Worm (Caenorhabditis elegans): ENCODE measurements around the gene hrpa-1.

hrpa-1 gene

DNA sequence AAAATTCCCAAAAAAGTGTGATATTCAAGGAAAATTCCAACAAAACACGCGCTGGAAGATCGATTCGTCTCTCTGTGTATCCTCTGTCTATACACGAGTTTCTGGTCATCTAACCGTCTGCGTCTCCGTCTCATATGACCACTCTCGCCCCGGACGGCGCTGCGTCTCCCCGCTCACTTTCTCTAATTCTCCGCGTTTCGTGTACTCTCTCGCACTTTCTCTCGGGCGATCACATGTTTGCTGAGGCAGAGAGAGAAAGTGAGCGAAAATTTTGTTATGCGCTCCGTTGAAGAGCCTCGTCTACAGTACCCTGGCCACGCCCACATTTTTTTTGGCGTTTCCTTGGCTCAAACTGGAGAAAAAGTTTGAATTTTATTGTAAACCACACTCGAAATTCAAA, 45.9 kb upstream of the hrpa-1 start:
- peak; percentile 11 for TF ChIP-seq nhr-237 (tag; optimal IDR thresholded peaks at IDR 0.05)
- no peak for TF ChIP-seq C34B4.2 (tag; optimal IDR thresholded peaks at IDR 0.05)
- TF ChIP-seq ceh-88 (GFP tag; IDR thresholded peaks at IDR 0.05), result peak; percentile 84
- peak; percentile 41 for TF ChIP-seq mef-2 (tag; optimal IDR thresholded peaks at IDR 0.05)
- peak; percentile 92 for TF ChIP-seq rnt-1 (tag; optimal IDR thresholded peaks at IDR 0.05)
- no peak for TF ChIP-seq nhr-12 (tag; optimal IDR thresholded peaks at IDR 0.05)
- no peak for TF ChIP-seq ceh-90 (tag; optimal IDR thresholded peaks at IDR 0.05)
- no peak for TF ChIP-seq alr-1 (tag; optimal IDR thresholded peaks at IDR 0.05; ENCODE audit: borderline replicate concordance)
- no peak for TF ChIP-seq unc-130 (tag; optimal IDR thresholded peaks at IDR 0.05)
- peak; percentile 67 for TF ChIP-seq lin-15B (tag; optimal IDR thresholded peaks at IDR 0.05)
- TF ChIP-seq lin-13 (GFP tag; optimal IDR thresholded peaks at IDR 0.05), result peak; percentile 92
- peak; percentile 54 for TF ChIP-seq snpc-4 (tag; optimal IDR thresholded peaks at IDR 0.05)
- peak; percentile 97 for TF ChIP-seq nhr-47 (tag; optimal IDR thresholded peaks at IDR 0.05)
- no peak for TF ChIP-seq efl-3 (GFP tag; optimal IDR thresholded peaks at IDR 0.05)
- peak; percentile 90 for TF ChIP-seq fkh-10 (GFP tag; optimal IDR thresholded peaks at IDR 0.05)
- TF ChIP-seq sup-37 (GFP tag; optimal IDR thresholded peaks at IDR 0.05), result peak; percentile 28
- no peak for TF ChIP-seq tlp-1 (tag; optimal IDR thresholded peaks at IDR 0.05)
- TF ChIP-seq C04F5.9 (tag; optimal IDR thresholded peaks at IDR 0.05), result peak; percentile 66
- peak; percentile 97 for TF ChIP-seq snu-23 (GFP tag; optimal IDR thresholded peaks at IDR 0.05)
- peak; percentile 87 for TF ChIP-seq ceh-8 (GFP tag; optimal IDR thresholded peaks at IDR 0.05)
- peak; percentile 98 for TF ChIP-seq lin-14 (GFP tag; optimal IDR thresholded peaks at IDR 0.05)
- TF ChIP-seq ceh-82 (tag; optimal IDR thresholded peaks at IDR 0.05), result peak; percentile 49 to 92 (median 82)
- peak; percentile 95 for TF ChIP-seq nhr-20 (tag; optimal IDR thresholded peaks at IDR 0.05)
- peak; percentile 96 for TF ChIP-seq swsn-7 (tag; optimal IDR thresholded peaks at IDR 0.05)
- peak; percentile 93 for TF ChIP-seq xbp-1 (tag; optimal IDR thresholded peaks at IDR 0.05)
- TF ChIP-seq unc-86 (tag; optimal IDR thresholded peaks at IDR 0.05), result peak; percentile 97
- peak; percentile 92 for TF ChIP-seq mab-9 (GFP tag; IDR thresholded peaks at IDR 0.05)
- TF ChIP-seq elt-3 (tag; optimal IDR thresholded peaks at IDR 0.05), result peak in 2 of 6 experiments; percentile 48 to 57
- TF ChIP-seq nhr-77 (tag; optimal IDR thresholded peaks at IDR 0.05), result peak; percentile 78
- TF ChIP-seq F16B12.6 (tag; optimal IDR thresholded peaks at IDR 0.05), result peak; percentile 74
- peak; percentile 65 for TF ChIP-seq C16A3.4 (tag; optimal IDR thresholded peaks at IDR 0.05)
- peak; percentile 95 for TF ChIP-seq lsy-2 (tag; optimal IDR thresholded peaks at IDR 0.05)
- TF ChIP-seq lin-35 (GFP tag; optimal IDR thresholded peaks at IDR 0.05), result peak; percentile 86 to 89
- no peak for TF ChIP-seq ceh-63 (GFP tag; optimal IDR thresholded peaks at IDR 0.05)
- TF ChIP-seq efl-1 (optimal IDR thresholded peaks at IDR 0.05), result peak; percentile 93 to 96
- peak; percentile 80 to 98 for TF ChIP-seq efl-1 (GFP tag; optimal IDR thresholded peaks at IDR 0.05 in 1 of 2)
- TF ChIP-seq hlh-4 (tag; optimal IDR thresholded peaks at IDR 0.05), result no peak
- peak; percentile 89 for TF ChIP-seq nhr-90 (tag; optimal IDR thresholded peaks at IDR 0.05; ENCODE audit: poor library complexity)
- no peak for TF ChIP-seq nhr-76 (tag; optimal IDR thresholded peaks at IDR 0.05)
- peak; percentile 93 for TF ChIP-seq aha-1 (tag; optimal IDR thresholded peaks at IDR 0.05)
- peak; percentile 95 for TF ChIP-seq tbx-2 (tag; optimal IDR thresholded peaks at IDR 0.05)
- peak; percentile 92 for TF ChIP-seq grh-1 (GFP tag; IDR thresholded peaks at IDR 0.05)
- TF ChIP-seq nhr-11 (tag; optimal IDR thresholded peaks at IDR 0.05), result peak; percentile 86
- TF ChIP-seq ama-1 (optimal IDR thresholded peaks at IDR 0.05), result no peak
- TF ChIP-seq zip-4 (GFP tag; optimal IDR thresholded peaks at IDR 0.05), result peak; percentile 74
- TF ChIP-seq isw-1 (GFP tag; IDR thresholded peaks at IDR 0.05), result peak; percentile 90
- TF ChIP-seq lir-3 (tag; optimal IDR thresholded peaks at IDR 0.05; ENCODE audit: poor library complexity), result no peak
- TF ChIP-seq blmp-1 (tag; optimal IDR thresholded peaks at IDR 0.05), result peak; percentile 99
- TF ChIP-seq sptf-1 (tag; optimal IDR thresholded peaks at IDR 0.05), result no peak
- no peak for TF ChIP-seq nhr-84 (tag; optimal IDR thresholded peaks at IDR 0.05)
- peak; percentile 80 for TF ChIP-seq lin-39 (tag; optimal IDR thresholded peaks at IDR 0.05)
- TF ChIP-seq ztf-11 (tag; optimal IDR thresholded peaks at IDR 0.05), result peak in 1 of 2 experiments; percentile 83
- no peak for TF ChIP-seq vab-15 (tag; optimal IDR thresholded peaks at IDR 0.05)
- peak; percentile 76 for TF ChIP-seq fos-1 (tag; optimal IDR thresholded peaks at IDR 0.05)
